Worm (Caenorhabditis elegans): ENCODE data around the gene arrd-25.

The arrd-25 gene

DNA sequence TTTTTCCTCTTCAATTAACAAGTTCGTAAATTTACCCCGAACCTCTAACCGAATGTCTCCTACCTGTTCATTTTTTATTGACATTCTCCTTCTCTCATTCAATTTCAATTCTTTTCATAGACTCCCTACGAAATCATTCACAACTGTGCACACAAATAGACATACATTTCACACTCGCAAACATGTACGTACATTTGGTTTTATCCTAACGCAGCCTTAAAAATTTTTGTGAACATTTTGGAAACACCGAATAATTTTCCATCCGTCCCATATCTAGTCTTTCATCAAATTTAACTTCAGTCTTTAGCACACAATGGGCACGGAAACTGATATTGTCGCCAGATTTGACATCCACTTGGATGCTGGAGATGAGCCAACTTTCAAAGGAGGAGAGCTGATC lies at the start of gene arrd-25:
arrd-25 (plus strand) TSS at position 301 of the 400 bp plus-strand sequence.
- no peak for TF ChIP-seq sdc-2 (tag; optimal IDR thresholded peaks at IDR 0.05)
- TF ChIP-seq elt-4 (tag; optimal IDR thresholded peaks at IDR 0.05): no peak
- no peak for TF ChIP-seq pax-1 (tag; optimal IDR thresholded peaks at IDR 0.05)
- no peak for TF ChIP-seq che-1 (tag; optimal IDR thresholded peaks at IDR 0.05)
- no peak for TF ChIP-seq zip-5 (tag; optimal IDR thresholded peaks at IDR 0.05)
- no peak for TF ChIP-seq dmd-4 (tag; optimal IDR thresholded peaks at IDR 0.05; ENCODE audit: borderline replicate concordance)
- no peak for TF ChIP-seq ceh-22 (tag; optimal IDR thresholded peaks at IDR 0.05)
- no peak for TF ChIP-seq ztf-16 (tag; optimal IDR thresholded peaks at IDR 0.05)
- no peak for TF ChIP-seq ttx-3 (tag; optimal IDR thresholded peaks at IDR 0.05)
- no peak for TF ChIP-seq gmeb-2 (tag; optimal IDR thresholded peaks at IDR 0.05)
- no peak for TF ChIP-seq Y22D7AL.16 (tag; optimal IDR thresholded peaks at IDR 0.05)
- no peak for TF ChIP-seq fkh-10 (GFP tag; optimal IDR thresholded peaks at IDR 0.05)
- TF ChIP-seq unc-3 (GFP tag; conservative IDR thresholded peaks at IDR 0.05): no peak
- no peak for TF ChIP-seq unc-3 (tag; optimal IDR thresholded peaks at IDR 0.05)
- no peak for TF ChIP-seq lim-6 (tag; optimal IDR thresholded peaks at IDR 0.05)
- no peak for TF ChIP-seq dve-1 (tag; optimal IDR thresholded peaks at IDR 0.05)
- TF ChIP-seq odd-2 (tag; optimal IDR thresholded peaks at IDR 0.05): no peak
- no peak for TF ChIP-seq ceh-48 (tag; optimal IDR thresholded peaks at IDR 0.05)
- no peak for TF ChIP-seq ceh-30 (tag; optimal IDR thresholded peaks at IDR 0.05)
- no peak for TF ChIP-seq ceh-9 (tag; optimal IDR thresholded peaks at IDR 0.05)

- TF ChIP-seq eyg-1 (tag; optimal IDR thresholded peaks at IDR 0.05) (no peak), ceh-9 (tag; optimal IDR thresholded peaks at IDR 0.05) (no peak), F13H6.1 (tag; optimal IDR thresholded peaks at IDR 0.05) (no peak), dve-1 (tag; optimal IDR thresholded peaks at IDR 0.05) (no peak), ceh-34 (tag; optimal IDR thresholded peaks at IDR 0.05) (no peak), syd-9 (tag; optimal IDR thresholded peaks at IDR 0.05) (no peak), lin-11 (tag; optimal IDR thresholded peaks at IDR 0.05) (no peak), pha-2 (tag; optimal IDR thresholded peaks at IDR 0.05) (no peak), pat-9 (tag; optimal IDR thresholded peaks at IDR 0.05) (no peak), pha-4 (tag; optimal IDR thresholded peaks at IDR 0.05) (no peak), C08G9.2 (tag; optimal IDR thresholded peaks at IDR 0.05) (no peak), hlh-30 (tag; optimal IDR thresholded peaks at IDR 0.05; ENCODE audit: insufficient read depth) (no peak), tbx-7 (tag; optimal IDR thresholded peaks at IDR 0.05) (no peak)
Observed at ce11 chrX:13986307-13986706, 47.3 kb upstream of the arrd-25 start, which contains the start of gene irld-24. irld-24 (plus strand) TSS chrX:13986607.

ce11 chrX:13990680-13991079 lies 42.9 kb upstream of the arrd-25 start, which contains the start of gene C31E10.11:
C31E10.11 (minus strand) TSS chrX:13990780.
- TF ChIP-seq ceh-2 (tag; optimal IDR thresholded peaks at IDR 0.05) (no peak), ceh-9 (tag; optimal IDR thresholded peaks at IDR 0.05) (no peak), ceh-30 (tag; optimal IDR thresholded peaks at IDR 0.05) (no peak), sox-4 (tag; optimal IDR thresholded peaks at IDR 0.05) (no peak), pros-1 (tag; optimal IDR thresholded peaks at IDR 0.05) (no peak), ceh-48 (tag; optimal IDR thresholded peaks at IDR 0.05) (no peak)

- TF ChIP-seq elt-2 (tag; optimal IDR thresholded peaks at IDR 0.05): peak; percentile 62
- TF ChIP-seq unc-55 (GFP tag; optimal IDR thresholded peaks at IDR 0.05): peak; percentile 79
- TF ChIP-seq ref-2 (tag; optimal IDR thresholded peaks at IDR 0.05): no peak
- no peak for TF ChIP-seq dmd-4 (tag; optimal IDR thresholded peaks at IDR 0.05; ENCODE audit: borderline replicate concordance)
- TF ChIP-seq odd-2 (tag; optimal IDR thresholded peaks at IDR 0.05): no peak
- TF ChIP-seq eyg-1 (tag; optimal IDR thresholded peaks at IDR 0.05): no peak
- peak; percentile 28 for TF ChIP-seq ceh-31 (tag; optimal IDR thresholded peaks at IDR 0.05)
- TF ChIP-seq K02D7.2 (tag; optimal IDR thresholded peaks at IDR 0.05): no peak
- no peak for TF ChIP-seq ceh-45 (GFP tag; IDR thresholded peaks at IDR 0.05)
- TF ChIP-seq sox-4 (tag; optimal IDR thresholded peaks at IDR 0.05): no peak
- no peak for TF ChIP-seq tbx-7 (tag; optimal IDR thresholded peaks at IDR 0.05)
- peak; percentile 19 for TF ChIP-seq tbx-2 (tag; optimal IDR thresholded peaks at IDR 0.05)
- TF ChIP-seq fax-1 (tag; optimal IDR thresholded peaks at IDR 0.05): no peak
- TF ChIP-seq nfya-1 (tag; optimal IDR thresholded peaks at IDR 0.05): peak; percentile 57
- peak; percentile 9 for TF ChIP-seq ceh-34 (tag; optimal IDR thresholded peaks at IDR 0.05)
- peak; percentile 7 for TF ChIP-seq unc-42 (tag; optimal IDR thresholded peaks at IDR 0.05)
Observed at ce11 chrX:13995803-13996388, 37.7 kb upstream of the arrd-25 start, which contains the start of the genes C31E10.5 and C31E10.6. C31E10.5 (minus strand) TSS chrX:13995834. C31E10.6 (plus strand) TSS chrX:13996338.

Data from whole organism, late embryonic.